Worm (Caenorhabditis elegans): Measurements from ENCODE around the gene F47B10.4.

ce11 chrX:10870137-10870536 lies 20.9 kb upstream of the F47B10.4 start, which contains the start of gene pgp-7:
- TF ChIP-seq nhr-71 (tag; optimal IDR thresholded peaks at IDR 0.05), result no peak
- no peak for TF ChIP-seq aha-1 (tag; optimal IDR thresholded peaks at IDR 0.05)
- TF ChIP-seq fkh-10 (GFP tag; optimal IDR thresholded peaks at IDR 0.05), result no peak
- no peak for TF ChIP-seq nhr-77 (tag; optimal IDR thresholded peaks at IDR 0.05)

Data from whole organism, L1 larva.